Worm (Caenorhabditis elegans) whole organism, L3 larva: ENCODE measurements around the gene Y7A5A.5.

Experiments
- ceh-82 ChIP-seq: fragments of 150-350 bp; optimal IDR thresholded peaks from 2 replicates; lab custom pipeline; 2014; ENCODE audit warnings: missing biosample characterization, missing genetic modification characterization
- fos-1 ChIP-seq: fragments of 150-350 bp; optimal IDR thresholded peaks from 2 replicates; lab custom pipeline; 2014; ENCODE audit warnings: missing biosample characterization, missing genetic modification characterization
- lin-15B ChIP-seq: fragments of 150-350 bp; optimal IDR thresholded peaks from 2 replicates; lab custom pipeline; 2014; ENCODE audit warnings: missing biosample characterization, missing genetic modification characterization
- lsy-12 ChIP-seq: sonication (generic microtip); optimal IDR thresholded peaks from 2 replicates; lab custom pipeline; 2016; ENCODE audit warnings: mild to moderate bottlenecking, missing genetic modification characterization, missing compliant biosample characterization
- nfya-1 ChIP-seq: sonication (generic microtip); optimal IDR thresholded peaks from 2 replicates; lab custom pipeline; 2017; ENCODE audit warnings: missing genetic modification characterization, mild to moderate bottlenecking, missing compliant biosample characterization, antibody characterized with exemption, moderate library complexity; ENCODE audit not compliant: insufficient read depth
- nhr-43 ChIP-seq: sonication (generic microtip); optimal IDR thresholded peaks from 2 replicates; lab custom pipeline; 2016; ENCODE audit warnings: mild to moderate bottlenecking, missing genetic modification characterization, missing compliant biosample characterization; ENCODE audit not compliant: poor library complexity, severe bottlenecking
- nhr-67 ChIP-seq: fragments of 150-350 bp; optimal IDR thresholded peaks from 2 replicates; lab custom pipeline; 2014; ENCODE audit warnings: missing biosample characterization, missing genetic modification characterization
- nhr-76 ChIP-seq: fragments of 150-350 bp; sonication (generic microtip); optimal IDR thresholded peaks from 5 replicates; lab custom pipeline; 2014; ENCODE audit warnings: missing biosample characterization, missing genetic modification characterization
- pha-4 ChIP-seq: fragments of 150-350 bp; optimal IDR thresholded peaks from 2 replicates; lab custom pipeline; 2014; ENCODE audit warnings: missing biosample characterization, missing genetic modification reagents, missing genetic modification characterization
- sea-2 ChIP-seq: fragments of 150-350 bp; sonication (generic microtip); optimal IDR thresholded peaks from 4 replicates; lab custom pipeline; 2014; ENCODE audit warnings: missing biosample characterization, missing genetic modification reagents, missing genetic modification characterization
- snpc-4 ChIP-seq: fragments of 150-350 bp; optimal IDR thresholded peaks from 2 replicates; lab custom pipeline; 2014; ENCODE audit warnings: missing biosample characterization, missing genetic modification characterization
- tbx-2 ChIP-seq: sonication (generic microtip); optimal IDR thresholded peaks from 2 replicates; lab custom pipeline; 2016; ENCODE audit warnings: mild to moderate bottlenecking, missing genetic modification characterization, missing compliant biosample characterization
- ztf-11 ChIP-seq: fragments of 150-350 bp; optimal IDR thresholded peaks from 2 replicates; lab custom pipeline; 2014; ENCODE audit warnings: missing biosample characterization, missing genetic modification characterization

The Y7A5A.5 gene

DNA sequence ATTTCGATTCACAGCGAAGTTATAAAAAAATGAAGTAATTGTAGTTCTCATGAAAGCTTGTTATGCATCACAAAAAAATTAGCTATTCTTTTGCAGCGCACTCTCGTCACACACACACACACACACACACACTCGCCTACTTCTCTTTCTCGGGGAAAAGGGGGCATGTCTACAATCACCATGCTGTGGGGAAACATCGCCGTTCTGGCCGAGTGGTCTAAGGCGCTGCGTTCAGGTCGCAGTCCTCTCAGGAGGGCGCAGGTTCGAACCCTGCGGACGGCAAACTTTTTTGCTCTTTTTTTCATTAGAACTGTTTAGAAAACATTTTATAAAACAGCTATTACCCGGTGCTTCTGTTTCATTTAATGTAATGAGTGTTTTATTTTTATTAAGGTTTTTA, 44.8 kb downstream of the Y7A5A.5 start (continued):
- peak; percentile 67 for TF ChIP-seq ceh-82
- peak; percentile 46 for TF ChIP-seq nhr-43
- TF ChIP-seq snpc-4: peak; percentile 41

DNA sequence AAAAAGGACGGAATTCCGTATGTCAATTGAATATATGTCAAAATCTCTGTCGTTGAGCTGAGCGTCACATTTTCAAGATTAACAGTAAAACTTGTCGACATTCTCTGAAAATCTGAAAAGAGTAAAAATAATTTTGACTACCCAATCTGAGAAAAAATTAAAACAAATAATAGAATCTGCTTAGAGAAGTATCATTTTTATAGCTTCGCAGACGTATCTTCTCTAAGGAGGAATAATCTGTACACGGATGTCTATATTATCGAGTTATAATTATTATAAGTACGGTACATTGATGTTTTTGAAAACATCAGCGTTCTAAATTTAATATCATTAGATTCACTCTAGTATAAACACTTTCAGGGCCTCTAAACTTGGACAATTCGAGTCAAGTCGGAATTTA, 46.1 kb downstream of the Y7A5A.5 start, which contains the start of gene srg-64:
Gene srg-64, minus strand, starts transcription at position 101 of the 400 bp plus-strand sequence.
- TF ChIP-seq nhr-67 (no peak), lin-15B (tag; lab: Kevin White, UChicago) (no peak), nhr-76 (no peak), fos-1 (tag; lab: Kevin White, UChicago) (no peak), ztf-11 (tag; lab: Kevin White, UChicago) (no peak), pha-4 (tag; lab: Kevin White, UChicago) (no peak), nhr-43 (no peak), tbx-2 (tag; lab: Kevin White, UChicago) (no peak), lsy-12 (no peak), nfya-1 (tag; lab: Kevin White, UChicago) (no peak), sea-2 (no peak)
